Fruit fly (Drosophila melanogaster): ENCODE measurements around the gene Fadd.

Gene Fadd

DNA sequence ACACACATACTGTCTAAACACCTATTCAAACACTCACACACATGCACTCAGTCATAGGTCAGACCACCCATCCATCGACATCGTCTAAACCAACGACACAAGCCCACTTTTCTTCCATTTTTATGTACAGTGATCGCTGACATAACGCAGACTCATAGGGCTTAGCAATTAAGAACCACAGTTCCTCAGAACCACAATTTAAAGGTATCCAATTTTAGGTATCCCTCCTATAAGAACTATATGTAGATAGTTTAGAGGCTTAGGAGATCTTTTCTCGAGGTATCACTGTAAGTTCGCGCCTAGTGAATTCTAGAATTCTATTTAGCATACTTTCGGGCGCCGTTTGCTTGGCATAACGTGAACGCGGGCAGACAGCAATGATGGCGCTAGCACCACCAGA is 41.3 kb upstream of the Fadd start (continued):
- TF ChIP-seq ara (GFP tag; IDR thresholded peaks at IDR 0.05), result peak; percentile 56; the same call in 1 of the 2 replicates
- TF ChIP-seq CG17802 (tag; optimal IDR thresholded peaks at IDR 0.05), result peak; percentile 12
- peak; percentile 61; the same call in 1 of the 2 replicates for TF ChIP-seq Rfx (GFP tag; IDR thresholded peaks at IDR 0.05)
- peak; percentile 68 for TF ChIP-seq grau (tag; optimal IDR thresholded peaks at IDR 0.05)
- TF ChIP-seq CG11696 (GFP tag; IDR thresholded peaks at IDR 0.05), result 0 out of 2 replicates have a peak, but pooled peaks have one; percentile 23
- no peak for TF ChIP-seq CG8359 (GFP tag; optimal IDR thresholded peaks at IDR 0.05; ENCODE audit: borderline replicate concordance)
- peak; percentile 56; the same call in 1 of the 2 replicates for TF ChIP-seq CG6689 (GFP tag; IDR thresholded peaks at IDR 0.05)
- TF ChIP-seq CG9817 (tag; optimal IDR thresholded peaks at IDR 0.05), result peak; percentile 37
- TF ChIP-seq dmrt99B (tag; optimal IDR thresholded peaks at IDR 0.05), result peak; percentile 46
- peak; percentile 52; the same call in 1 of the 2 replicates for TF ChIP-seq CG14014 (GFP tag; IDR thresholded peaks at IDR 0.05)
- peak; percentile 28; the same call in 1 of the 3 replicates for TF ChIP-seq croc (GFP tag; conservative IDR thresholded peaks at IDR 0.05)
- TF ChIP-seq CG2120 (GFP tag; optimal IDR thresholded peaks at IDR 0.05), result peak; percentile 51
- peak; percentile 14 for TF ChIP-seq tio (GFP tag; optimal IDR thresholded peaks at IDR 0.05)
- no peak for TF ChIP-seq Blimp-1 (GFP tag; optimal IDR thresholded peaks at IDR 0.05)
- no peak for TF ChIP-seq pan (optimal IDR thresholded peaks at IDR 0.05)
- peak in 1 of 2 experiments; percentile 60 for TF ChIP-seq pan (GFP tag; optimal IDR thresholded peaks at IDR 0.05 in 1 of 2, IDR thresholded peaks at IDR 0.05 in 1 of 2)
- TF ChIP-seq Sry-β (GFP tag; optimal IDR thresholded peaks at IDR 0.05), result no peak
- TF ChIP-seq slbo (GFP tag; IDR thresholded peaks at IDR 0.05), result peak; percentile 80
- TF ChIP-seq dpn (GFP tag; optimal IDR thresholded peaks at IDR 0.05), result peak; percentile 19 to 65
- peak; percentile 81; the same call in 2 of the 3 replicates for TF ChIP-seq ci (GFP tag; IDR thresholded peaks at IDR 0.05)
- peak; percentile 9 for TF ChIP-seq CG4820 (GFP tag; optimal IDR thresholded peaks at IDR 0.05)
- TF ChIP-seq onecut (GFP tag; IDR thresholded peaks at IDR 0.05), result peak; percentile 30; the same call in 1 of the 2 replicates
- no peak for TF ChIP-seq amos (GFP tag; IDR thresholded peaks at IDR 0.05; ENCODE audit: partially characterized antibody)
- peak; percentile 16 for TF ChIP-seq eyg (GFP tag; optimal IDR thresholded peaks at IDR 0.05)
- TF ChIP-seq CG11456 (GFP tag; IDR thresholded peaks at IDR 0.05), result peak; percentile 75
- no peak for TF ChIP-seq gsb (GFP tag; IDR thresholded peaks at IDR 0.05)
- TF ChIP-seq NFAT (GFP tag; IDR thresholded peaks at IDR 0.05), result peak; percentile 61; the same call in 1 of the 2 replicates

DNA sequence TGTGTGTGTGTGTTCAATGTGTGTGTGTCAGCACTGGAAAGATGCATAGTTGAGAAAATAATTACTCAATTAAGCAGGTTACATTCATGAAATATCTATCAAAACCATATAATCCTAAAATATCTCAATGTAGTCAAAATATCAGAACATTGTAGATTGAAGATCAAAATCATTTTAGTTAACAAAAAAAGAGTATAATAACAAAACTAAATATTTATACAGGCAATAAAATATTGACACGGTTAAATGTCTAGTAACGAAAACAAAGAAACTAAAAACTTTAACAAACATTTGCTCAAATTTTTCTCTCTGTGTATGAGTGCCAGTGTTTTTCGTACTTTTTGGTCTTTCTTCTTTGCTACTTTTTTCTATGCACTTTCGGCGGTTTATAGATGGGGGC is 35.4 kb upstream of the Fadd start:
- TF ChIP-seq CG14441 (GFP tag; IDR thresholded peaks at IDR 0.05) (no peak), CG12299 (tag; optimal IDR thresholded peaks at IDR 0.05) (no peak), nom (GFP tag; optimal IDR thresholded peaks at IDR 0.05) (no peak), CG16813 (GFP tag; IDR thresholded peaks at IDR 0.05; ENCODE audit: partially characterized antibody) (no peak), bcd (GFP tag; optimal IDR thresholded peaks at IDR 0.05) (no peak), CG5953 (GFP tag; IDR thresholded peaks at IDR 0.05) (no peak), CG1233 (GFP tag; optimal IDR thresholded peaks at IDR 0.05) (no peak), trh (GFP tag; optimal IDR thresholded peaks at IDR 0.05) (no peak), CG7271 (tag; optimal IDR thresholded peaks at IDR 0.05) (no peak), CG17568 (GFP tag; optimal IDR thresholded peaks at IDR 0.05) (no peak), CG4854 (GFP tag; optimal IDR thresholded peaks at IDR 0.05) (no peak), Chrac-16 (GFP tag; optimal IDR thresholded peaks at IDR 0.05) (no peak), Kr (GFP tag; optimal IDR thresholded peaks at IDR 0.05) (no peak), CG8388 (GFP tag; optimal IDR thresholded peaks at IDR 0.05) (no peak), Atf6 (GFP tag; IDR thresholded peaks at IDR 0.05) (no peak), CG2120 (GFP tag; optimal IDR thresholded peaks at IDR 0.05) (no peak), zf30C (GFP tag; optimal IDR thresholded peaks at IDR 0.05) (no peak)

Measured in whole organism, embryonic.